Fruit fly (Drosophila melanogaster) whole organism, embryonic: ENCODE results near the gene Polr2G.

Experiments used
- Bdp1 ChIP-seq: fragments of 200-800 bp; sonication (Bioruptor generic); optimal IDR thresholded peaks from 3 replicates; lab custom pipeline; 2016; ENCODE audit warnings: missing biosample characterization, missing genetic modification characterization
- Bgb ChIP-seq: fragments of 200-800 bp; sonication (Bioruptor generic); IDR thresholded peaks from 2 replicates; pipeline ENCODE4 v1.3.6; 2022; ENCODE audit warnings: missing biosample characterization, missing genetic modification characterization; ENCODE audit not compliant: partially characterized antibody
- BtbVII ChIP-seq: fragments of 200-800 bp; sonication (Bioruptor generic); optimal IDR thresholded peaks from 3 replicates; lab custom pipeline; 2017; ENCODE audit warnings: missing biosample characterization, mild to moderate bottlenecking, missing genetic modification characterization
- CG11456 ChIP-seq: fragments of 200-800 bp; sonication (Bioruptor generic); IDR thresholded peaks from 3 replicates; pipeline ENCODE4 v1.3.6; 2022; ENCODE audit warnings: missing biosample characterization, missing genetic modification characterization
- CG12659 ChIP-seq: fragments of 200-800 bp; sonication (Bioruptor generic); optimal IDR thresholded peaks from 3 replicates; lab custom pipeline; 2017; ENCODE audit warnings: mild to moderate bottlenecking, missing biosample characterization, missing genetic modification reagents, missing genetic modification characterization
- CG14441 ChIP-seq: fragments of 200-800 bp; sonication (Bioruptor generic); IDR thresholded peaks from 2 replicates; pipeline ENCODE4 v1.3.6; 2022; ENCODE audit warnings: missing biosample characterization, missing genetic modification characterization
- CG17361 ChIP-seq: fragments of 200-800 bp; sonication (Bioruptor generic); IDR thresholded peaks from 3 replicates; pipeline ENCODE4 v1.3.6; 2022; ENCODE audit warnings: missing biosample characterization, missing genetic modification characterization
- CG17385 ChIP-seq: fragments of 200-800 bp; sonication (Bioruptor generic); optimal IDR thresholded peaks from 3 replicates; lab custom pipeline; 2018; ENCODE audit warnings: missing biosample characterization, mild to moderate bottlenecking, missing genetic modification characterization
- CG1792 ChIP-seq: fragments of 200-800 bp; sonication (Bioruptor generic); optimal IDR thresholded peaks from 2 replicates; lab custom pipeline; 2016; ENCODE audit warnings: missing biosample characterization, missing genetic modification characterization
- CG2199 ChIP-seq: fragments of 200-800 bp; sonication (Bioruptor generic); IDR thresholded peaks from 3 replicates; pipeline ENCODE4 v1.3.6; 2022; ENCODE audit warnings: missing biosample characterization, missing genetic modification characterization
- CG4730 ChIP-seq: fragments of 200-800 bp; sonication (Bioruptor generic); IDR thresholded peaks from 2 replicates; pipeline ENCODE4 v1.3.6; 2022; ENCODE audit warnings: missing biosample characterization, missing genetic modification characterization
- CG7786 ChIP-seq: fragments of 200-800 bp; sonication (Bioruptor generic); optimal IDR thresholded peaks from 2 replicates; lab custom pipeline; 2016; ENCODE audit warnings: missing biosample characterization, missing genetic modification characterization
- CG7928 ChIP-seq: fragments of 200-800 bp; sonication (Bioruptor generic); optimal IDR thresholded peaks from 2 replicates; lab custom pipeline; 2017; ENCODE audit warnings: missing biosample characterization, mild to moderate bottlenecking, missing genetic modification characterization
- CG8388 ChIP-seq: fragments of 200-800 bp; sonication (Bioruptor generic); optimal IDR thresholded peaks from 2 replicates; lab custom pipeline; 2019; ENCODE audit warnings: missing biosample characterization, mild to moderate bottlenecking, missing genetic modification characterization, moderate library complexity
- CTCF ChIP-seq: fragments of 200-800 bp; sonication (Bioruptor generic); optimal IDR thresholded peaks from 2 replicates; lab custom pipeline; 2017; ENCODE audit warnings: missing biosample characterization, mild to moderate bottlenecking, missing genetic modification characterization, moderate library complexity
- CoRest ChIP-seq: fragments of 200-800 bp; sonication (Bioruptor generic); optimal IDR thresholded peaks from 3 replicates; lab custom pipeline; 2018; ENCODE audit warnings: missing biosample characterization, mild to moderate bottlenecking, missing genetic modification characterization, moderate library complexity
- Dp ChIP-seq: fragments of 200-800 bp; sonication (Bioruptor generic); optimal IDR thresholded peaks from 2 replicates; lab custom pipeline; 2018; ENCODE audit warnings: missing biosample characterization, mild to moderate bottlenecking, missing genetic modification characterization, moderate library complexity
- Drgx ChIP-seq: fragments of 200-800 bp; sonication (Bioruptor generic); IDR thresholded peaks from 2 replicates; pipeline ENCODE4 v1.3.6; 2022; ENCODE audit warnings: missing biosample characterization, missing genetic modification characterization
- GATAe ChIP-seq: fragments of 200-800 bp; sonication (Bioruptor generic); conservative IDR thresholded peaks from 2 replicates; pipeline ENCODE4 v1.3.6; 2022; ENCODE audit warnings: missing biosample characterization, missing genetic modification characterization
- HLH4C ChIP-seq: fragments of 200-800 bp; sonication (Bioruptor generic); IDR thresholded peaks from 3 replicates; pipeline ENCODE4 v1.3.6; 2022; ENCODE audit warnings: missing biosample characterization, missing genetic modification characterization; ENCODE audit not compliant: partially characterized antibody
- HmgZ ChIP-seq: fragments of 200-800 bp; sonication (Bioruptor generic); optimal IDR thresholded peaks from 2 replicates; lab custom pipeline; 2018; ENCODE audit warnings: missing biosample characterization, mild to moderate bottlenecking, missing genetic modification characterization
- Hr3 ChIP-seq: fragments of 200-800 bp; sonication (Bioruptor generic); optimal IDR thresholded peaks from 3 replicates; lab custom pipeline; 2016; ENCODE audit warnings: missing biosample characterization, missing genetic modification characterization
- Myb ChIP-seq: fragments of 200-800 bp; sonication (Bioruptor generic); optimal IDR thresholded peaks from 2 replicates; lab custom pipeline; 2016; ENCODE audit warnings: missing biosample characterization, missing genetic modification characterization
- Opbp ChIP-seq: fragments of 200-800 bp; sonication (Bioruptor generic); IDR thresholded peaks from 3 replicates; pipeline ENCODE4 v1.3.6; 2022; ENCODE audit warnings: missing biosample characterization, missing genetic modification characterization; ENCODE audit not compliant: partially characterized antibody
- Ptx1 ChIP-seq: fragments of 200-800 bp; sonication (Bioruptor generic); IDR thresholded peaks from 2 replicates; pipeline ENCODE4 v1.3.6; 2022; ENCODE audit warnings: missing biosample characterization, missing genetic modification characterization
- Ravus ChIP-seq: fragments of 200-800 bp; sonication (Bioruptor generic); IDR thresholded peaks from 2 replicates; pipeline ENCODE4 v1.3.6; 2022; ENCODE audit warnings: missing biosample characterization, missing genetic modification characterization
- Rx ChIP-seq: fragments of 200-800 bp; sonication (Bioruptor generic); IDR thresholded peaks from 2 replicates; pipeline ENCODE4 v1.3.6; 2022; ENCODE audit warnings: missing biosample characterization, missing genetic modification characterization
- Scr ChIP-seq: fragments of 200-800 bp; sonication (Bioruptor generic); IDR thresholded peaks from 2 replicates; pipeline ENCODE4 v1.3.6; 2022; ENCODE audit warnings: missing biosample characterization, missing genetic modification characterization; ENCODE audit not compliant: partially characterized antibody
- Sox100B ChIP-seq: fragments of 200-800 bp; sonication (Bioruptor generic); optimal IDR thresholded peaks from 3 replicates; lab custom pipeline; 2018; ENCODE audit warnings: missing biosample characterization, mild to moderate bottlenecking, missing genetic modification characterization
- Taf1 ChIP-seq: fragments of 200-800 bp; sonication (Bioruptor generic); IDR thresholded peaks from 2 replicates; pipeline ENCODE4 v1.3.6; 2022; ENCODE audit warnings: missing biosample characterization, missing genetic modification characterization
- ara ChIP-seq: fragments of 200-800 bp; sonication (Bioruptor generic); IDR thresholded peaks from 2 replicates; pipeline ENCODE4 v1.3.6; 2022; ENCODE audit warnings: missing biosample characterization, missing genetic modification characterization
- bbx ChIP-seq: fragments of 200-800 bp; sonication (Bioruptor generic); IDR thresholded peaks from 2 replicates; pipeline ENCODE4 v1.3.6; 2022; ENCODE audit warnings: missing biosample characterization, missing genetic modification characterization; ENCODE audit not compliant: partially characterized antibody
- bowl ChIP-seq: fragments of 200-800 bp; sonication (Bioruptor generic); IDR thresholded peaks from 2 replicates; pipeline ENCODE4 v1.3.6; 2022; ENCODE audit warnings: missing biosample characterization, missing genetic modification characterization
- croc ChIP-seq: fragments of 200-800 bp; sonication (Bioruptor generic); conservative IDR thresholded peaks from 3 replicates; pipeline ENCODE4 v1.3.6; 2022; ENCODE audit warnings: missing biosample characterization, missing genetic modification characterization
- emc ChIP-seq: fragments of 200-800 bp; sonication (Bioruptor generic); optimal IDR thresholded peaks from 2 replicates; lab custom pipeline; 2016; ENCODE audit warnings: missing biosample characterization, missing genetic modification characterization
- hkb ChIP-seq, 2 experiments: fragments of 200-800 bp in 1 of 2; fragments of >200 bp in 1 of 2; sonication (Bioruptor generic) in 1 of 2; IDR thresholded peaks in 1 of 2; optimal IDR thresholded peaks in 1 of 2; 2 replicates each; pipeline versions ENCODE4 v1.3.6 to Lab custom; 2017 to 2022; ENCODE audit warnings: missing biosample characterization in 1 of 2, missing genetic modification characterization in 1 of 2
- jing ChIP-seq: fragments of 200-800 bp; sonication (Bioruptor generic); optimal IDR thresholded peaks from 2 replicates; lab custom pipeline; 2018; ENCODE audit warnings: missing biosample characterization, mild to moderate bottlenecking, missing genetic modification characterization
- lab ChIP-seq: fragments of 200-800 bp; sonication (Bioruptor generic); optimal IDR thresholded peaks from 3 replicates; lab custom pipeline; 2017; ENCODE audit warnings: missing biosample characterization, missing genetic modification characterization, mild to moderate bottlenecking, moderate library complexity, missing genetic modification reagents
- luna ChIP-seq: fragments of 200-800 bp; sonication (Bioruptor generic); optimal IDR thresholded peaks from 2 replicates; lab custom pipeline; 2016; ENCODE audit warnings: missing biosample characterization, missing genetic modification characterization
- mld ChIP-seq: fragments of 200-800 bp; sonication (Bioruptor generic); IDR thresholded peaks from 3 replicates; pipeline ENCODE4 v1.3.6; 2022; ENCODE audit warnings: missing biosample characterization, missing genetic modification characterization; ENCODE audit not compliant: partially characterized antibody
- pros ChIP-seq: fragments of 200-800 bp; sonication (Bioruptor generic); optimal IDR thresholded peaks from 3 replicates; lab custom pipeline; 2019; ENCODE audit warnings: missing biosample characterization, mild to moderate bottlenecking, missing genetic modification characterization, moderate library complexity
- salm ChIP-seq: fragments of 200-800 bp; sonication (Bioruptor generic); optimal IDR thresholded peaks from 2 replicates; lab custom pipeline; 2018; ENCODE audit warnings: missing biosample characterization, mild to moderate bottlenecking, missing genetic modification characterization
- scrt ChIP-seq: fragments of 200-800 bp; sonication (Bioruptor generic); optimal IDR thresholded peaks from 2 replicates; lab custom pipeline; 2018; ENCODE audit warnings: missing biosample characterization, mild to moderate bottlenecking, missing genetic modification characterization, moderate library complexity
- shn ChIP-seq: fragments of 200-800 bp; sonication (Bioruptor generic); optimal IDR thresholded peaks from 3 replicates; lab custom pipeline; 2016; ENCODE audit warnings: missing biosample characterization, missing genetic modification characterization
- sisA ChIP-seq: fragments of 200-800 bp; sonication (Bioruptor generic); IDR thresholded peaks from 2 replicates; pipeline ENCODE4 v1.3.6; 2022; ENCODE audit warnings: missing biosample characterization, missing genetic modification characterization
- stc ChIP-seq: fragments of 200-800 bp; sonication (Bioruptor generic); IDR thresholded peaks from 2 replicates; pipeline ENCODE4 v1.3.6; 2022; ENCODE audit warnings: missing biosample characterization, missing genetic modification characterization
- tgo ChIP-seq: fragments of 200-800 bp; sonication (Bioruptor generic); IDR thresholded peaks from 3 replicates; pipeline ENCODE4 v1.3.6; 2022; ENCODE audit warnings: missing biosample characterization, missing genetic modification characterization
- trem ChIP-seq: fragments of 200-800 bp; optimal IDR thresholded peaks from 3 replicates; lab custom pipeline; 2019; ENCODE audit warnings: missing biosample characterization, mild to moderate bottlenecking, missing genetic modification characterization, moderate library complexity

Gene Polr2G

dm6 chr3R:15242186-15243045 lies 19.4 kb upstream of the Polr2G start, which contains the start of the genes tefu and Hsc70-4 (continued):
- TF ChIP-seq croc (GFP tag; lab: Robert Waterston, UW) (peak; percentile 49; the same call in 2 of the 3 replicates), Drgx (peak; percentile 42; the same call in 1 of the 2 replicates), Bdp1 (peak; percentile 57), mld (GFP tag; lab: Robert Waterston, UW) (no peak), Bgb (GFP tag; lab: Robert Waterston, UW) (peak; percentile 28; the same call in 1 of the 2 replicates), salm (tag; lab: Kevin White, UChicago) (peak; percentile 6), Rx (GFP tag; lab: Robert Waterston, UW) (peak; percentile 68), CG17361 (GFP tag; lab: Robert Waterston, UW) (peak; percentile 91), CG2199 (peak; percentile 64; the same call in 2 of the 3 replicates), ara (peak; percentile 70), jing (GFP tag; lab: Kevin White, UChicago) (peak; percentile 45), Hr3 (GFP tag; lab: Kevin White, UChicago) (peak; percentile 81), CG4730 (peak; percentile 63), HLH4C (GFP tag; lab: Robert Waterston, UW) (peak; percentile 11; the same call in 1 of the 3 replicates), CG7928 (GFP tag; lab: Kevin White, UChicago) (peak; percentile 75), CG7786 (GFP tag; lab: Kevin White, UChicago) (peak; percentile 60), GATAe (GFP tag; lab: Robert Waterston, UW) (no peak), shn (GFP tag; lab: Kevin White, UChicago) (peak; percentile 77), Taf1 (GFP tag; lab: Robert Waterston, UW) (no peak; the same call in 1 of the 2 replicates), Ravus (GFP tag; lab: Robert Waterston, UW) (peak; percentile 43), HmgZ (tag; lab: Kevin White, UChicago) (peak; percentile 64), CoRest (tag; lab: Kevin White, UChicago) (peak; percentile 91), Ptx1 (GFP tag; lab: Robert Waterston, UW) (peak; percentile 84), BtbVII (GFP tag; lab: Kevin White, UChicago) (peak; percentile 11), bowl (no peak), CG17385 (GFP tag; lab: Kevin White, UChicago) (peak; percentile 61), Opbp (peak; percentile 43; the same call in 2 of the 3 replicates), stc (0 out of 2 replicates have a peak, but pooled peaks have one; percentile 29), lab (GFP tag; lab: Kevin White, UChicago) (peak; percentile 19), Myb (GFP tag; lab: Kevin White, UChicago) (peak; percentile 50), Dp (GFP tag; lab: Kevin White, UChicago) (peak; percentile 69), CG1792 (GFP tag; lab: Kevin White, UChicago) (peak; percentile 55), CG11456 (GFP tag; lab: Robert Waterston, UW) (peak; percentile 89), CTCF (GFP tag; lab: Kevin White, UChicago) (no peak), pros (GFP tag; lab: Kevin White, UChicago) (no peak), emc (GFP tag; lab: Kevin White, UChicago) (no peak), sisA (GFP tag; lab: Robert Waterston, UW) (peak; percentile 90), luna (GFP tag; lab: Kevin White, UChicago) (peak; percentile 47), bbx (GFP tag; lab: Robert Waterston, UW) (no peak), trem (tag; lab: Kevin White, UChicago) (peak; percentile 65), Sox100B (GFP tag; lab: Kevin White, UChicago) (peak; percentile 18), scrt (peak; percentile 30), CG14441 (GFP tag; lab: Robert Waterston, UW) (peak; percentile 86), Scr (GFP tag; lab: Robert Waterston, UW) (no peak), tgo (GFP tag; lab: Robert Waterston, UW) (peak; percentile 80), CG8388 (GFP tag; lab: Kevin White, UChicago) (peak; percentile 50), hkb (optimal IDR thresholded peaks at IDR 0.05; lab: Kevin White, UChicago) (peak; percentile 91), hkb (GFP tag; IDR thresholded peaks at IDR 0.05; lab: Robert Waterston, UW) (peak; percentile 42), CG12659 (GFP tag; lab: Kevin White, UChicago) (peak; percentile 80)
